Fruit fly (Drosophila melanogaster): ENCODE data around the gene alpha-Man-Ib.
A peak's percentile ranks its signal among the peaks of the same experiment; 100 is the strongest.

The alpha-Man-Ib gene

dm6 chr3R:29083459-29084457 lies 28.9 kb downstream of the alpha-Man-Ib start (continued):
- TF ChIP-seq CG11398 (GFP tag; optimal IDR thresholded peaks at IDR 0.05) (no peak), CG6683 (GFP tag; optimal IDR thresholded peaks at IDR 0.05) (no peak), CG4328 (GFP tag; optimal IDR thresholded peaks at IDR 0.05) (no peak), CG5245 (GFP tag; optimal IDR thresholded peaks at IDR 0.05) (no peak), Hey (tag; optimal IDR thresholded peaks at IDR 0.05) (no peak), knrl (GFP tag; IDR thresholded peaks at IDR 0.05; ENCODE audit: partially characterized antibody) (no peak), CG2678 (tag; optimal IDR thresholded peaks at IDR 0.05) (peak; percentile 34), Dfd (GFP tag; optimal IDR thresholded peaks at IDR 0.05) (no peak), CG18764 (GFP tag; optimal IDR thresholded peaks at IDR 0.05) (no peak), CG9215 (GFP tag; IDR thresholded peaks at IDR 0.05) (no peak), CG2116 (GFP tag; optimal IDR thresholded peaks at IDR 0.05) (no peak), CG31441 (GFP tag; IDR thresholded peaks at IDR 0.05) (no peak), Med (GFP tag) (peak; percentile 55), CG4404 (GFP tag; IDR thresholded peaks at IDR 0.05) (no peak), vvl (GFP tag; IDR thresholded peaks at IDR 0.05) (no peak), CG14965 (GFP tag; optimal IDR thresholded peaks at IDR 0.05; ENCODE audit: borderline replicate concordance) (no peak), psq (GFP tag; optimal IDR thresholded peaks at IDR 0.05) (no peak), Sin3A (optimal IDR thresholded peaks at IDR 0.05) (no peak), hb (GFP tag; IDR thresholded peaks at IDR 0.05; ENCODE audit: partially characterized antibody) (no peak), Xrp1 (GFP tag; IDR thresholded peaks at IDR 0.05) (peak; percentile 35; the same call in 1 of the 2 replicates), unpg (GFP tag; optimal IDR thresholded peaks at IDR 0.05) (peak; percentile 10), repo (GFP tag; optimal IDR thresholded peaks at IDR 0.05) (no peak), CoRest (tag; optimal IDR thresholded peaks at IDR 0.05) (no peak), sna (GFP tag; IDR thresholded peaks at IDR 0.05; ENCODE audit: partially characterized antibody) (no peak), h (optimal IDR thresholded peaks at IDR 0.05) (no peak), CG3726 (GFP tag; IDR thresholded peaks at IDR 0.05) (no peak), pfk (GFP tag; optimal IDR thresholded peaks at IDR 0.05) (peak; percentile 83), inv (GFP tag; IDR thresholded peaks at IDR 0.05; ENCODE audit: partially characterized antibody) (no peak), Opbp (GFP tag; IDR thresholded peaks at IDR 0.05; ENCODE audit: partially characterized antibody) (no peak), CG7556 (GFP tag; optimal IDR thresholded peaks at IDR 0.05) (no peak), Aef1 (GFP tag; IDR thresholded peaks at IDR 0.05) (no peak), usp (GFP tag; optimal IDR thresholded peaks at IDR 0.05) (no peak), CG7271 (tag; optimal IDR thresholded peaks at IDR 0.05) (no peak), slou (GFP tag; optimal IDR thresholded peaks at IDR 0.05) (no peak), caup (GFP tag; optimal IDR thresholded peaks at IDR 0.05; ENCODE audit: severe bottlenecking) (no peak), fru (optimal IDR thresholded peaks at IDR 0.05) (no peak), Sox100B (GFP tag; optimal IDR thresholded peaks at IDR 0.05) (peak; percentile 14), disco-r (GFP tag; optimal IDR thresholded peaks at IDR 0.05) (no peak), Bgb (GFP tag; IDR thresholded peaks at IDR 0.05; ENCODE audit: partially characterized antibody) (no peak), ftz-f1 (GFP tag; optimal IDR thresholded peaks at IDR 0.05) (no peak), Nf-YC (tag; optimal IDR thresholded peaks at IDR 0.05) (peak; percentile 12), E2f1 (GFP tag; IDR thresholded peaks at IDR 0.05) (no peak), CG10147 (GFP tag; optimal IDR thresholded peaks at IDR 0.05) (no peak), row (GFP tag; IDR thresholded peaks at IDR 0.05) (0 out of 3 replicates have a peak, but pooled peaks have one; percentile 8), CG8944 (GFP tag; optimal IDR thresholded peaks at IDR 0.05) (no peak), CG2199 (GFP tag; IDR thresholded peaks at IDR 0.05) (peak; percentile 81), chn (GFP tag; optimal IDR thresholded peaks at IDR 0.05) (no peak), CG1647 (GFP tag; optimal IDR thresholded peaks at IDR 0.05) (no peak), CG34376 (GFP tag; optimal IDR thresholded peaks at IDR 0.05) (no peak), CG17359 (tag; optimal IDR thresholded peaks at IDR 0.05) (peak; percentile 19)
